Fruit fly (Drosophila melanogaster) whole organism, wandering third instar larva: ENCODE results near the gene Vlet.

Experiments used
- Abd-B ChIP-seq: fragments of >200 bp; optimal IDR thresholded peaks from 2 replicates; lab custom pipeline; 2017; ENCODE audit warnings: missing biosample characterization, missing genetic modification characterization
- Dif ChIP-seq: fragments of 200-275, 200-300 bp; sonication (Bioruptor generic); optimal IDR thresholded peaks from 2 replicates; lab custom pipeline; 2018; ENCODE audit warnings: missing biosample characterization, missing genetic modification characterization; ENCODE audit not compliant: partially characterized antibody
- dsf ChIP-seq: sonication (Bioruptor generic); optimal IDR thresholded peaks from 2 replicates; lab custom pipeline; 2016; ENCODE audit warnings: missing biosample characterization, missing genetic modification characterization, borderline replicate concordance

dm6 chrX:11679461-11679860, 1.1 kb upstream of the Vlet start:
- TF ChIP-seq Abd-B: no peak
- TF ChIP-seq Dif (GFP tag; lab: Kevin White, UChicago): no peak
- TF ChIP-seq dsf (GFP tag; lab: Kevin White, UChicago): no peak
